Fruit fly (Drosophila melanogaster): ENCODE measurements around the gene CG32270.
A peak's percentile ranks its signal among the peaks of the same experiment; 100 is the strongest.

The CG32270 gene

DNA sequence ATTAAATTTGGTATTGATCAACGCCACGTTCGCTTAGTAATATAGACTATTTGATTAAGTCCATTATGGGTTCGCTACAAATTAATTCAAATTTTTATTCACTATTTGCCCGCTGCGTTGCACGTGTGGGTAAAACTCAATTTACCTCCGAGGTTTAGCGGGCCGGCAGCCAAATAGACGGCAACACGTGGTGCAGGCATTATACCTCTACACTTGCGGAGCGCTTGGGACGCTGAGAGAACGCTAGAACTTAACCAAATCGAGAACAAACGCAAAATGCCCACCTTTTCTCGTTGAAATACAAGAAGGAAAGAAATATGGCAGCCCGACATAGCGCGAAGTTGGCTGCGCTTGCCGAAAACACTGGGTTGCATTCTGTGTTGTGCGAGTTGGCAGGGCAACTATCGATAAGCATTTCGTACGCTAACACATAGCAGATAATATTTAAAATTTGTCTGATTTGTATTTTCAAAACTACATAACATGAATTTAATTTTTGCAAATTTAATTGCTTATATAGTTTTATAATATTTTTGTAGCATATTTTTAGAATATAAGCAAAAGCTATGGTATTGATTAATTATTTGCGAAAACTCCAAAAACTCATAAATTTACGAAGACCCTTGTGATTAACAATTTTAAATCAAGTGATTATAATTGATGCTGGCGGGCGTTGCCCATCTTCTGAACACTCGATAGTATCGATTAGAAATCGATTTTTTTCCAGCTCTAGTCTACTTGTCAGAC lies 14.0 kb upstream of the CG32270 start, which contains the start of the genes RpL28 and eIF1 (continued):
- peak; percentile 62 for TF ChIP-seq HLH4C (GFP tag; IDR thresholded peaks at IDR 0.05; ENCODE audit: partially characterized antibody)
- peak; percentile 99 for TF ChIP-seq Med (GFP tag)
- peak; percentile 78 to 88 for TF ChIP-seq Pdp1 (GFP tag; optimal IDR thresholded peaks at IDR 0.05)
- TF ChIP-seq CG13296 (GFP tag; optimal IDR thresholded peaks at IDR 0.05): peak; percentile 91
- TF ChIP-seq nerfin-1 (tag; optimal IDR thresholded peaks at IDR 0.05): peak; percentile 85
- TF ChIP-seq mld (GFP tag; IDR thresholded peaks at IDR 0.05; ENCODE audit: partially characterized antibody): 0 out of 3 replicates have a peak, but pooled peaks have one; percentile 39
- peak; percentile 99 for TF ChIP-seq Opbp (GFP tag; IDR thresholded peaks at IDR 0.05; ENCODE audit: partially characterized antibody)
- peak; percentile 79 for TF ChIP-seq stc (GFP tag; IDR thresholded peaks at IDR 0.05)
- peak; percentile 74 for TF ChIP-seq CG14965 (GFP tag; optimal IDR thresholded peaks at IDR 0.05; ENCODE audit: borderline replicate concordance)
- peak; percentile 81 for TF ChIP-seq Optix (GFP tag; IDR thresholded peaks at IDR 0.05)
- TF ChIP-seq CG4854 (GFP tag; optimal IDR thresholded peaks at IDR 0.05): peak; percentile 85
- TF ChIP-seq pita (GFP tag; optimal IDR thresholded peaks at IDR 0.05): no peak
- peak; percentile 88 for TF ChIP-seq az2 (GFP tag; optimal IDR thresholded peaks at IDR 0.05)
- peak; percentile 81 for TF ChIP-seq Nf-YC (tag; optimal IDR thresholded peaks at IDR 0.05)
- peak; percentile 84 for TF ChIP-seq CG34422 (GFP tag; IDR thresholded peaks at IDR 0.05)
- peak; percentile 62 for TF ChIP-seq Hmx (GFP tag; optimal IDR thresholded peaks at IDR 0.05)
- TF ChIP-seq Drgx (GFP tag; IDR thresholded peaks at IDR 0.05): no peak
- peak; percentile 87 for TF ChIP-seq fd3F (GFP tag; optimal IDR thresholded peaks at IDR 0.05)
- peak; percentile 97 for TF ChIP-seq CG34376 (GFP tag; optimal IDR thresholded peaks at IDR 0.05)
- TF ChIP-seq Dll (GFP tag; IDR thresholded peaks at IDR 0.05; ENCODE audit: partially characterized antibody): peak; percentile 87
- TF ChIP-seq Ada2b (GFP tag; IDR thresholded peaks at IDR 0.05): peak; percentile 59
- peak; percentile 88 for TF ChIP-seq CG18764 (GFP tag; optimal IDR thresholded peaks at IDR 0.05)
- peak; percentile 97 for TF ChIP-seq sens (GFP tag)
- TF ChIP-seq sens-2 (GFP tag; IDR thresholded peaks at IDR 0.05): peak; percentile 87
- peak; percentile 85; the same call in 2 of the 3 replicates for TF ChIP-seq CG2199 (GFP tag; IDR thresholded peaks at IDR 0.05)
- TF ChIP-seq CG1832 (GFP tag; optimal IDR thresholded peaks at IDR 0.05): no peak
- TF ChIP-seq CG12104 (GFP tag; optimal IDR thresholded peaks at IDR 0.05): peak; percentile 96
- TF ChIP-seq phol (tag; optimal IDR thresholded peaks at IDR 0.05): peak; percentile 99
- TF ChIP-seq unc-4 (GFP tag; IDR thresholded peaks at IDR 0.05; ENCODE audit: partially characterized antibody): peak; percentile 81; the same call in 1 of the 2 replicates
- peak; percentile 75 for TF ChIP-seq CG8281 (tag; optimal IDR thresholded peaks at IDR 0.05)
- peak; percentile 90 for TF ChIP-seq Atf3 (GFP tag; optimal IDR thresholded peaks at IDR 0.05)
- TF ChIP-seq Side (GFP tag; optimal IDR thresholded peaks at IDR 0.05): peak; percentile 93
- peak; percentile 78 for TF ChIP-seq so (GFP tag; IDR thresholded peaks at IDR 0.05)
- peak; percentile 87 for TF ChIP-seq ase (GFP tag; IDR thresholded peaks at IDR 0.05)
- no peak for TF ChIP-seq Hr39 (optimal IDR thresholded peaks at IDR 0.05)
- no peak for TF ChIP-seq usp (GFP tag; optimal IDR thresholded peaks at IDR 0.05)
- peak; percentile 85 for TF ChIP-seq CG12236 (GFP tag; optimal IDR thresholded peaks at IDR 0.05)
- TF ChIP-seq dpn (GFP tag; optimal IDR thresholded peaks at IDR 0.05): peak; percentile 83 to 94
- TF ChIP-seq CG6272 (GFP tag; IDR thresholded peaks at IDR 0.05): peak; percentile 76
- no peak; the same call in 1 of the 2 replicates for TF ChIP-seq tna (GFP tag; IDR thresholded peaks at IDR 0.05; ENCODE audit: partially characterized antibody)
- TF ChIP-seq NC2β (GFP tag; optimal IDR thresholded peaks at IDR 0.05): peak; percentile 98
- peak; percentile 58 for TF ChIP-seq Adf1 (GFP tag; IDR thresholded peaks at IDR 0.05)
- peak; percentile 97 for TF ChIP-seq CG12659 (GFP tag; optimal IDR thresholded peaks at IDR 0.05)
- TF ChIP-seq Hand (GFP tag; optimal IDR thresholded peaks at IDR 0.05): peak; percentile 81
- peak; percentile 87 for TF ChIP-seq CG3995 (GFP tag; optimal IDR thresholded peaks at IDR 0.05)
- peak; percentile 13 for TF ChIP-seq Oli (tag; optimal IDR thresholded peaks at IDR 0.05)
- TF ChIP-seq CG16813 (GFP tag; IDR thresholded peaks at IDR 0.05; ENCODE audit: partially characterized antibody): peak; percentile 85
- peak; percentile 84 for TF ChIP-seq CG15601 (tag; optimal IDR thresholded peaks at IDR 0.05)
- peak; percentile 83 for TF ChIP-seq CG18476 (GFP tag; optimal IDR thresholded peaks at IDR 0.05)
